Worm (Caenorhabditis elegans) whole organism, L1 larva: Measurements from ENCODE around the gene T13H5.8.

ENCODE experiments used
- F16B12.6 ChIP-seq: fragments of 150-350 bp; optimal IDR thresholded peaks from 2 replicates; lab custom pipeline; 2014; ENCODE audit warnings: missing biosample characterization, missing genetic modification characterization
- egl-27 ChIP-seq, 2 experiments: fragments of 150-350 bp in 1 of 2; sonication (generic microtip); optimal IDR thresholded peaks; 3 replicates each; lab custom pipeline; 2017 to 2018; ENCODE audit warnings: missing biosample characterization in 2 of 2, missing genetic modification characterization in 2 of 2, missing genetic modification reagents in 2 of 2
- fkh-10 ChIP-seq: sonication (generic microtip); optimal IDR thresholded peaks from 2 replicates; lab custom pipeline; 2017; ENCODE audit warnings: missing biosample characterization, missing genetic modification reagents, missing genetic modification characterization
- mep-1 ChIP-seq: fragments of 150-350 bp; optimal IDR thresholded peaks from 2 replicates; lab custom pipeline; 2014; ENCODE audit warnings: missing biosample characterization, missing genetic modification characterization
- nhr-237 ChIP-seq: fragments of 150-350 bp; optimal IDR thresholded peaks from 2 replicates; lab custom pipeline; 2014; ENCODE audit warnings: missing biosample characterization, missing genetic modification characterization
- nhr-77 ChIP-seq: fragments of 150-350 bp; optimal IDR thresholded peaks from 2 replicates; lab custom pipeline; 2014; ENCODE audit warnings: missing biosample characterization, missing genetic modification characterization
- pqm-1 ChIP-seq: sonication (generic microtip); optimal IDR thresholded peaks from 3 replicates; lab custom pipeline; 2017; ENCODE audit warnings: missing biosample characterization, missing genetic modification characterization
- snpc-4 ChIP-seq: fragments of 150-350 bp; optimal IDR thresholded peaks from 2 replicates; lab custom pipeline; 2014; ENCODE audit warnings: missing biosample characterization, missing genetic modification characterization
- swsn-7 ChIP-seq: sonication (generic microtip); optimal IDR thresholded peaks from 2 replicates; lab custom pipeline; 2016; ENCODE audit warnings: missing genetic modification characterization, missing compliant biosample characterization
- unc-62 ChIP-seq: fragments of 150-350 bp; optimal IDR thresholded peaks from 2 replicates; lab custom pipeline; 2014; ENCODE audit warnings: missing biosample characterization, missing genetic modification reagents, missing genetic modification characterization
- zag-1 ChIP-seq: fragments of 150-350 bp; optimal IDR thresholded peaks from 2 replicates; lab custom pipeline; 2014; ENCODE audit warnings: missing biosample characterization, missing genetic modification characterization

ce11 chrII:8566806-8567266 lies 48.5 kb downstream of the T13H5.8 start, which contains the start of gene F54C9.3:
- TF ChIP-seq F16B12.6 (tag; lab: Kevin White, UChicago), result no peak
- no peak for TF ChIP-seq nhr-237 (tag; lab: Kevin White, UChicago)
- TF ChIP-seq egl-27 (tag; optimal IDR thresholded peaks at IDR 0.05; lab: Kevin White, UChicago), result no peak
- no peak for TF ChIP-seq zag-1 (tag; lab: Kevin White, UChicago)
- no peak for TF ChIP-seq snpc-4 (tag; lab: Kevin White, UChicago)
- no peak for TF ChIP-seq mep-1 (tag; lab: Kevin White, UChicago)
- no peak for TF ChIP-seq fkh-10 (GFP tag; lab: Kevin White, UChicago)
- no peak for TF ChIP-seq swsn-7
- TF ChIP-seq nhr-77 (tag; lab: Kevin White, UChicago), result no peak
- TF ChIP-seq pqm-1, result peak; percentile 57
- no peak for TF ChIP-seq unc-62 (GFP tag; lab: Kevin White, UChicago)
